Worm (Caenorhabditis elegans) whole organism, late embryonic: ENCODE data around the gene K10D11.6.

Experiments used
- F13H6.1 ChIP-seq: sonication (generic microtip); optimal IDR thresholded peaks from 2 replicates; lab custom pipeline; 2016; ENCODE audit warnings: missing genetic modification characterization, missing compliant biosample characterization
- K02D7.2 ChIP-seq: sonication (generic microtip); optimal IDR thresholded peaks from 2 replicates; lab custom pipeline; 2017; ENCODE audit warnings: mild to moderate bottlenecking, missing genetic modification characterization, missing compliant biosample characterization
- ama-1 ChIP-seq: fragments of 150-350 bp; optimal IDR thresholded peaks from 2 replicates; lab custom pipeline; 2014
- dve-1 ChIP-seq: sonication (generic microtip); optimal IDR thresholded peaks from 2 replicates; lab custom pipeline; 2017; ENCODE audit warnings: antibody characterized with exemption, mild to moderate bottlenecking, missing genetic modification characterization, missing compliant biosample characterization
- fax-1 ChIP-seq: sonication (generic microtip); optimal IDR thresholded peaks from 2 replicates; lab custom pipeline; 2016; ENCODE audit warnings: missing genotype, missing genetic modification characterization, missing compliant biosample characterization
- hlh-30 ChIP-seq: sonication (generic microtip); optimal IDR thresholded peaks from 2 replicates; lab custom pipeline; 2017; ENCODE audit warnings: antibody characterized with exemption, missing genetic modification characterization, missing compliant biosample characterization; ENCODE audit not compliant: insufficient read depth
- pha-4 ChIP-seq: fragments of 150-350 bp; optimal IDR thresholded peaks from 2 replicates; lab custom pipeline; 2018; ENCODE audit warnings: missing biosample characterization, missing genetic modification reagents, missing genetic modification characterization
- rnt-1 ChIP-seq: sonication (generic microtip); optimal IDR thresholded peaks from 2 replicates; lab custom pipeline; 2016; ENCODE audit warnings: missing genetic modification characterization, missing compliant biosample characterization
- unc-86 ChIP-seq: sonication (generic microtip); optimal IDR thresholded peaks from 2 replicates; lab custom pipeline; 2016; ENCODE audit warnings: missing genetic modification characterization, missing compliant biosample characterization

ce11 chrIV:13038888-13039287, 49.6 kb upstream of the K10D11.6 start, which contains the start of gene F49E11.2:
- no peak for TF ChIP-seq rnt-1
- TF ChIP-seq unc-86 (tag; lab: Kevin White, UChicago) = no peak
- TF ChIP-seq ama-1 (lab: Kevin White, UChicago) = no peak
- no peak for TF ChIP-seq K02D7.2 (tag; lab: Kevin White, UChicago)
- no peak for TF ChIP-seq F13H6.1 (tag; lab: Kevin White, UChicago)
- TF ChIP-seq pha-4 (tag; lab: Kevin White, UChicago) = no peak
- no peak for TF ChIP-seq hlh-30
- TF ChIP-seq fax-1 (tag; lab: Kevin White, UChicago) = no peak
- TF ChIP-seq dve-1 (tag; lab: Kevin White, UChicago) = no peak
